Worm (Caenorhabditis elegans): ENCODE results near the gene lsm-5.
"Not testable (repeated sequence)": the region's sequence is repeated elsewhere in the genome, so short reads cannot be mapped to it uniquely, and the experiment has no call there.

DNA sequence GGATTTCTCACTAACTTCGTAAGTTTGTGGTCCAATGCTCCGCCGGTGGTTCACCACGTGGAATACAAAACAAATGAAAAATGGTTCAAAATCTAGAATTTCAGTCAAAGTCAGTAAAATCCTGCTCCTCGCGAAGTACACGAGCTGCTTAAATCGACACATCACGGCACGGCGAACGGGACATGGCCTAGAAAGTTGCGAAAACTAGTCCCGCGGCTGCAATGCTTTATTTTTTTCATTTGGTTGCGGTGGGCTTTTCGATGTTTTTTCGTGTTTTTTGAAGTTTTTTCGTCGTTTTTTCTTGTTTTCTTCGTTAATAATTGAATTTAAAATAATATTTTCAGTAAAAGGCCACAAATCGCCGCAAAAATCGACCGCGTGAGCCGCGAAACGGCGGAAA is 15.6 kb downstream of the lsm-5 start:
- TF ChIP-seq tbx-9 (tag; optimal IDR thresholded peaks at IDR 0.05; ENCODE audit: borderline replicate concordance); nfyb-1 (GFP tag; IDR thresholded peaks at IDR 0.05); madf-3 (GFP tag; IDR thresholded peaks at IDR 0.05); sea-2 (GFP tag; IDR thresholded peaks at IDR 0.05); tbp1 (GFP tag; optimal IDR thresholded peaks at IDR 0.05); efl-1 (GFP tag; optimal IDR thresholded peaks at IDR 0.05); mes-4 (tag; optimal IDR thresholded peaks at IDR 0.05); unc-62 (GFP tag; optimal IDR thresholded peaks at IDR 0.05); cebp-2 (GFP tag; IDR thresholded peaks at IDR 0.05); lsl-1 (GFP tag; optimal IDR thresholded peaks at IDR 0.05); F49E8.2 (tag; optimal IDR thresholded peaks at IDR 0.05; ENCODE audit: insufficient read depth); attf-5 (GFP tag; optimal IDR thresholded peaks at IDR 0.05); snpc-4 (GFP tag; optimal IDR thresholded peaks at IDR 0.05); snpc-4 (tag; optimal IDR thresholded peaks at IDR 0.05): not testable (repeated sequence)

Measured in whole organism, young adult.